Worm (Caenorhabditis elegans): Measurements from ENCODE around the gene col-162.

ce11 chrV:13426764-13427163 lies 15.0 kb upstream of the col-162 start, which contains the start of gene srd-18:
- TF ChIP-seq nhr-12 (tag; optimal IDR thresholded peaks at IDR 0.05) (no peak), nhr-76 (tag; optimal IDR thresholded peaks at IDR 0.05) (no peak), nhr-237 (tag; optimal IDR thresholded peaks at IDR 0.05) (no peak), mab-5 (tag; optimal IDR thresholded peaks at IDR 0.05) (no peak), mep-1 (tag; optimal IDR thresholded peaks at IDR 0.05) (no peak), unc-62 (GFP tag; optimal IDR thresholded peaks at IDR 0.05) (no peak), elt-1 (tag; optimal IDR thresholded peaks at IDR 0.05; ENCODE audit: borderline replicate concordance, insufficient read depth) (no peak), lin-13 (tag; optimal IDR thresholded peaks at IDR 0.05) (no peak), ham-2 (GFP tag; optimal IDR thresholded peaks at IDR 0.05) (no peak), elt-3 (tag; optimal IDR thresholded peaks at IDR 0.05) (no peak)

All from whole organism, mixed stage, embryonic.